Worm (Caenorhabditis elegans): Measurements from ENCODE around the gene C17B7.4.

C17B7.4 gene

DNA sequence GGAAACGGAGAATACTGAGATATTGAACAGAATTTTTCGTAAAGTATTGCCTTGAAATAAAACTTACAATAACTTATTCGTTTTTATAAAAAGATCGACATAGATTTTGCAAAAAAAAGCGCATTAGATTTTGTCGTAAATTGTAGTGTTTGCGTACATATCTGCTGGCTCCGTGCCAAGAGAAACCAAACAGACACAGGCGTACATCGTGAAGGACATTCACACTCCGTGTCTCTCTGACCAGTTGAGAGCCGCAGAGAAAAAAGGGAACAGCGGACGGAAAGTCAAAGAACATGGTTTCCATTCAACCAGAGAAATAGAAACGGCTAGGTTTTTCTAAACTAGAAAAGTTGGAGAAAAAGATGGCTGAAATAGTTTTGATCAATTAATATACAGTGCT is 23.8 kb upstream of the C17B7.4 start, which contains the start of gene arrd-19 (continued):
- TF ChIP-seq cebp-2 (GFP tag; IDR thresholded peaks at IDR 0.05), result no peak
- TF ChIP-seq T26A5.8 (tag; optimal IDR thresholded peaks at IDR 0.05), result no peak
- no peak for TF ChIP-seq snpc-1.1 (tag; optimal IDR thresholded peaks at IDR 0.05; ENCODE audit: insufficient read depth)
- TF ChIP-seq C06A6.2 (GFP tag; conservative IDR thresholded peaks at IDR 0.05), result no peak
- TF ChIP-seq Y67H2A.10 (GFP tag; conservative IDR thresholded peaks at IDR 0.05), result no peak
- TF ChIP-seq nfyb-1 (GFP tag; IDR thresholded peaks at IDR 0.05), result peak; percentile 73; the same call in 1 of the 2 replicates
- peak; percentile 47; the same call in 1 of the 2 replicates for TF ChIP-seq cebp-1 (GFP tag; IDR thresholded peaks at IDR 0.05)
- TF ChIP-seq cebp-1 (tag; optimal IDR thresholded peaks at IDR 0.05), result no peak
- TF ChIP-seq hrde-1 (tag; optimal IDR thresholded peaks at IDR 0.05; ENCODE audit: borderline replicate concordance), result no peak
- TF ChIP-seq hmg-1.2 (GFP tag; IDR thresholded peaks at IDR 0.05), result no peak; the same call in 1 of the 2 replicates
- TF ChIP-seq nhr-80 (tag; optimal IDR thresholded peaks at IDR 0.05), result peak; percentile 73

DNA sequence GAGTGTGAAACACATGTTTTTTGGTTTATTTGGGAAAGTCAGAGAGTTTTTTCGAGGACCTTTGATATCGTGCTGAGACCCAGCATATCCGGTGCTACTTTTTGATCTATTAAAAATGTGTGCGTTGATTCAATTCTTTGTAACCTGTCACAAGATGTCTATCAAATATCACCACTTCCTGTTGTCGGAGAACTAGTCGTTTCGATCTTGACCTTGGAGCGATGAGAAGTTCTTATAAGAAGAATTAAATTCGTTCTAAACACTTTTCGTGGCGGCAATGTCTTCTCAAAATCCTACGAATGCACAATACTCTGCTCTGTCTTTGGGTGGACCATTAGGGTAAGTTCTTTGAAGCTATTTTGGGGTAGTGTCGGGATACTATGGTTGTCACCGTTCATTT is 23.0 kb upstream of the C17B7.4 start, which contains the start of gene F35F10.1:
TSS of gene F35F10.1 (plus strand) at position 200 of the 400 bp plus-strand sequence.
- TF ChIP-seq F57A8.1 (GFP tag; optimal IDR thresholded peaks at IDR 0.05) (no peak), mcd-1 (GFP tag; IDR thresholded peaks at IDR 0.05) (no peak), lsl-1 (GFP tag; optimal IDR thresholded peaks at IDR 0.05) (no peak), madf-3 (GFP tag; IDR thresholded peaks at IDR 0.05) (0 out of 2 replicates have a peak, but pooled peaks have one; percentile 50), bed-1 (GFP tag; IDR thresholded peaks at IDR 0.05) (0 out of 2 replicates have a peak, but pooled peaks have one; percentile 84), xnd-1 (tag; optimal IDR thresholded peaks at IDR 0.05) (no peak), madf-10 (tag; optimal IDR thresholded peaks at IDR 0.05) (no peak), nfya-1 (tag; optimal IDR thresholded peaks at IDR 0.05; ENCODE audit: borderline replicate concordance, insufficient read depth) (no peak), somi-1 (GFP tag; optimal IDR thresholded peaks at IDR 0.05) (no peak)

DNA sequence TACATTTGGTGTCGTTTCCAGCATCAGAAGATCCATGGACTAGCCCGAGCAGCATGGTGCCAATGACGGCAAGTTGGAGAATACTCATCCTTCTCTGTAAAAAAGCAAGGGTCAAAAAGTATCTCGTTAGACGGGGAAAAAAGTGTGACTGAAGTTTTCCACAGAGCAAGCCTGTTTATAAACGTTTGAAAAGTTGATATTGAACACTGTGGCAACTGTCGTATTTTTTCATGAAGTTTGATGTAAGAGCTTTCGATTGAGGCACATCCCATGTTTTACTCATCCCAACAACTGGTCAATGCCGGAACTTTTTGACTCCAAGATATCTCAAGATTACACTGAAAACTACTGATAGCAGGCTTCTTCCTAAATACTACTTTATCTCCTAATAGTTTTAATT is 20.1 kb upstream of the C17B7.4 start, which contains the start of gene F35F10.13:
TSS of gene F35F10.13 (minus strand) at position 101 of the 400 bp plus-strand sequence.
- no peak for TF ChIP-seq snpc-1.1 (tag; optimal IDR thresholded peaks at IDR 0.05; ENCODE audit: insufficient read depth)
- TF ChIP-seq B0336.3 (GFP tag; IDR thresholded peaks at IDR 0.05), result no peak
- TF ChIP-seq dpff-1 (tag; optimal IDR thresholded peaks at IDR 0.05), result no peak
- TF ChIP-seq Y67H2A.10 (GFP tag; conservative IDR thresholded peaks at IDR 0.05), result no peak
- TF ChIP-seq ztf-3 (GFP tag; optimal IDR thresholded peaks at IDR 0.05), result no peak
- TF ChIP-seq F57C9.4 (tag; optimal IDR thresholded peaks at IDR 0.05), result no peak
- TF ChIP-seq zfh-2 (GFP tag; conservative IDR thresholded peaks at IDR 0.05), result no peak
- no peak for TF ChIP-seq tbp1 (GFP tag; optimal IDR thresholded peaks at IDR 0.05)
- no peak for TF ChIP-seq F23B12.7 (tag; optimal IDR thresholded peaks at IDR 0.05; ENCODE audit: insufficient read depth)
- TF ChIP-seq cebp-1 (GFP tag; IDR thresholded peaks at IDR 0.05), result no peak
- TF ChIP-seq cebp-1 (tag; optimal IDR thresholded peaks at IDR 0.05), result no peak
- TF ChIP-seq unc-62 (GFP tag; optimal IDR thresholded peaks at IDR 0.05), result no peak
- no peak for TF ChIP-seq T26A5.8 (tag; optimal IDR thresholded peaks at IDR 0.05)
- TF ChIP-seq sdz-38 (tag; optimal IDR thresholded peaks at IDR 0.05), result no peak
- no peak for TF ChIP-seq zim-3 (tag; optimal IDR thresholded peaks at IDR 0.05)
- no peak for TF ChIP-seq tlf-1 (GFP tag; optimal IDR thresholded peaks at IDR 0.05)

DNA sequence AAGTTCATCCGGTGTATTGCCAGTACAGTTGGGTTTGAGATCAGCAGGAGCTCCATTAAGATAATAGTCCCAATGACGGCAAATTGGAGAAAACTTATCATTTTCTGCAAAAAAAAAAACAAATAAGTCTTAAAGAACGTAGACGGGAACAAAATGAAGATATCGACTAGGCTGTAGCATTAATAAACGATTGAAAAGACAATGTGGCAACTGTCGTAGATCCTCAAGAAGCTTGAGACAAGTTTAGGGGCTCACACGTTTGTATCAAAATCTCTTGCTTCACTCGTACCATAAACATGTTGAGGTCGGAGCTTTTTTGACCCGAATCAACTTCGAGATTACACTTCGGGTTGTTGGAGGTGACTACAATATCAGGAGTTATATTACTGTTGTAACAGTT is 19.1 kb upstream of the C17B7.4 start, which contains the start of gene F35F10.14:
TSS of gene F35F10.14 (minus strand) at position 101 of the 400 bp plus-strand sequence.
- TF ChIP-seq mes-4 (tag; optimal IDR thresholded peaks at IDR 0.05) (no peak), Y67H2A.10 (GFP tag; conservative IDR thresholded peaks at IDR 0.05) (no peak), ztf-28 (GFP tag; IDR thresholded peaks at IDR 0.05) (0 out of 2 replicates have a peak, but pooled peaks have one; percentile 26), ceh-79 (tag; optimal IDR thresholded peaks at IDR 0.05) (no peak)

Measured in whole organism, young adult.